Worm (Caenorhabditis elegans) whole organism, young adult: ENCODE results near the gene JC8.16.

ENCODE experiments used
- D2030.7 ChIP-seq: fragments of 200-800 bp; sonication (Bioruptor generic); IDR thresholded peaks from 2 replicates; pipeline ENCODE4 v1.3.6; 2022; ENCODE audit warnings: missing genetic modification reagents, missing genetic modification characterization, missing compliant biosample characterization
- F33H1.4 ChIP-seq: fragments of 200-800 bp; sonication (Bioruptor generic); IDR thresholded peaks from 2 replicates; pipeline ENCODE4 v1.3.6; 2022; ENCODE audit warnings: missing genetic modification reagents, missing genetic modification characterization, missing compliant biosample characterization
- F37B4.10 ChIP-seq: fragments of 200-800 bp; sonication (Bioruptor generic); IDR thresholded peaks from 2 replicates; pipeline ENCODE4 v1.3.6; 2022; ENCODE audit warnings: missing genetic modification characterization, missing compliant biosample characterization
- F49E8.2 ChIP-seq: sonication (generic microtip); optimal IDR thresholded peaks from 3 replicates; lab custom pipeline; 2017; ENCODE audit warnings: missing genetic modification characterization, mild to moderate bottlenecking, missing compliant biosample characterization, antibody characterized with exemption, moderate library complexity; ENCODE audit not compliant: insufficient read depth
- F57A8.1 ChIP-seq: fragments of 200-800 bp; sonication (Bioruptor generic); optimal IDR thresholded peaks from 2 replicates; lab custom pipeline; 2018; ENCODE audit warnings: mild to moderate bottlenecking, missing genetic modification characterization, moderate library complexity, missing compliant biosample characterization
- T07F8.4 ChIP-seq: sonication (generic microtip); optimal IDR thresholded peaks from 2 replicates; lab custom pipeline; 2016; ENCODE audit warnings: mild to moderate bottlenecking, missing genetic modification characterization, moderate library complexity, missing compliant biosample characterization
- Y79H2A.3 ChIP-seq: fragments of 200-800 bp; sonication (Bioruptor generic); conservative IDR thresholded peaks from 2 replicates; pipeline ENCODE4 v1.3.6; 2022; ENCODE audit warnings: missing genetic modification reagents, missing genetic modification characterization, missing compliant biosample characterization
- Y95B8A.8 ChIP-seq: fragments of 200-800 bp; sonication (Bioruptor generic); IDR thresholded peaks from 2 replicates; pipeline ENCODE4 v1.3.6; 2022; ENCODE audit warnings: missing genetic modification reagents, missing genetic modification characterization, missing compliant biosample characterization
- akir-1 ChIP-seq: fragments of 200-800 bp; sonication (Bioruptor generic); optimal IDR thresholded peaks from 2 replicates; lab custom pipeline; 2018; ENCODE audit warnings: mild to moderate bottlenecking, missing genetic modification characterization, moderate library complexity, missing compliant biosample characterization
- attf-3 ChIP-seq: fragments of 200-800 bp; sonication (Bioruptor generic); conservative IDR thresholded peaks from 2 replicates; pipeline ENCODE4 v1.3.6; 2022; ENCODE audit warnings: missing genetic modification reagents, missing genetic modification characterization, missing compliant biosample characterization
- attf-5 ChIP-seq: fragments of 200-800 bp; sonication (Bioruptor generic); optimal IDR thresholded peaks from 2 replicates; lab custom pipeline; 2018; ENCODE audit warnings: mild to moderate bottlenecking, missing genetic modification characterization, missing compliant biosample characterization
- bed-2 ChIP-seq: fragments of 200-800 bp; sonication (Bioruptor generic); IDR thresholded peaks from 2 replicates; pipeline ENCODE4 v1.3.6; 2022; ENCODE audit warnings: missing genetic modification reagents, missing genetic modification characterization, missing compliant biosample characterization
- ccch-3 ChIP-seq: fragments of 200-800 bp; sonication (Bioruptor generic); optimal IDR thresholded peaks from 2 replicates; lab custom pipeline; 2018; ENCODE audit warnings: mild to moderate bottlenecking, missing genetic modification characterization, missing compliant biosample characterization
- cebp-2 ChIP-seq: fragments of 200-800 bp; sonication (Bioruptor generic); IDR thresholded peaks from 2 replicates; pipeline ENCODE4 v1.3.6; 2022; ENCODE audit warnings: missing genetic modification characterization, missing compliant biosample characterization
- ceh-91 ChIP-seq: fragments of 200-800 bp; sonication (Bioruptor generic); IDR thresholded peaks from 2 replicates; pipeline ENCODE4 v1.3.6; 2022; ENCODE audit warnings: missing genetic modification reagents, missing genetic modification characterization, missing compliant biosample characterization
- dpff-1 ChIP-seq: sonication (generic microtip); optimal IDR thresholded peaks from 2 replicates; lab custom pipeline; 2017; ENCODE audit warnings: mild to moderate bottlenecking, missing genetic modification characterization, missing compliant biosample characterization
- dpl-1 ChIP-seq: fragments of 150-350 bp; optimal IDR thresholded peaks from 2 replicates; lab custom pipeline; 2014; ENCODE audit warnings: missing biosample characterization, missing genetic modification reagents, missing genetic modification characterization
- efl-1 ChIP-seq: fragments of 150-350 bp; optimal IDR thresholded peaks from 2 replicates; lab custom pipeline; 2014; ENCODE audit warnings: missing biosample characterization, missing genetic modification reagents, missing genetic modification characterization
- egrh-3 ChIP-seq: fragments of 200-800 bp; sonication (Bioruptor generic); IDR thresholded peaks from 2 replicates; pipeline ENCODE4 v1.3.6; 2022; ENCODE audit warnings: missing genetic modification reagents, missing genetic modification characterization, missing compliant biosample characterization
- ets-4 ChIP-seq: fragments of 200-800 bp; sonication (Bioruptor generic); optimal IDR thresholded peaks from 2 replicates; lab custom pipeline; 2018; ENCODE audit warnings: mild to moderate bottlenecking, missing genetic modification characterization, missing compliant biosample characterization
- gei-17 ChIP-seq: fragments of 200-800 bp; sonication (Bioruptor generic); optimal IDR thresholded peaks from 2 replicates; lab custom pipeline; 2018; ENCODE audit warnings: mild to moderate bottlenecking, missing genetic modification characterization, missing compliant biosample characterization
- hlh-26 ChIP-seq: fragments of 200-800 bp; sonication (Bioruptor generic); conservative IDR thresholded peaks from 2 replicates; pipeline ENCODE4 v1.3.6; 2022; ENCODE audit warnings: missing genetic modification reagents, missing genetic modification characterization, missing compliant biosample characterization
- hmg-1.2 ChIP-seq: fragments of 200-800 bp; sonication (Bioruptor generic); IDR thresholded peaks from 2 replicates; pipeline ENCODE4 v1.3.6; 2022; ENCODE audit warnings: missing genetic modification reagents, missing genetic modification characterization, missing compliant biosample characterization
- let-526 ChIP-seq: fragments of 200-800 bp; sonication (Bioruptor generic); IDR thresholded peaks from 2 replicates; pipeline ENCODE4 v1.3.6; 2022; ENCODE audit warnings: missing genetic modification reagents, missing genetic modification characterization, missing compliant biosample characterization
- lsl-1 ChIP-seq: fragments of 200-800 bp; sonication (Bioruptor generic); optimal IDR thresholded peaks from 2 replicates; lab custom pipeline; 2018; ENCODE audit warnings: mild to moderate bottlenecking, missing genetic modification characterization, moderate library complexity, missing compliant biosample characterization
- madf-10 ChIP-seq: sonication (generic microtip); optimal IDR thresholded peaks from 2 replicates; lab custom pipeline; 2016; ENCODE audit warnings: mild to moderate bottlenecking, missing genetic modification characterization, missing compliant biosample characterization
- madf-6 ChIP-seq: fragments of 200-800 bp; sonication (Bioruptor generic); IDR thresholded peaks from 2 replicates; pipeline ENCODE4 v1.3.6; 2022; ENCODE audit warnings: missing genetic modification reagents, missing genetic modification characterization, missing compliant biosample characterization
- nhr-27 ChIP-seq: fragments of 200-800 bp; sonication (Bioruptor generic); optimal IDR thresholded peaks from 2 replicates; lab custom pipeline; 2018; ENCODE audit warnings: mild to moderate bottlenecking, missing genetic modification characterization, moderate library complexity, missing compliant biosample characterization
- nhr-90 ChIP-seq: sonication (generic microtip); optimal IDR thresholded peaks from 2 replicates; lab custom pipeline; 2016; ENCODE audit warnings: missing genotype, mild to moderate bottlenecking, missing genetic modification characterization, missing compliant biosample characterization
- sea-2 ChIP-seq: fragments of 200-800 bp; sonication (Bioruptor generic); IDR thresholded peaks from 2 replicates; pipeline ENCODE4 v1.3.6; 2022; ENCODE audit warnings: missing genetic modification characterization, missing compliant biosample characterization
- snpc-1.1 ChIP-seq: sonication (generic microtip); optimal IDR thresholded peaks from 2 replicates; lab custom pipeline; 2017; ENCODE audit warnings: missing genetic modification characterization, mild to moderate bottlenecking, missing compliant biosample characterization, antibody characterized with exemption, moderate library complexity, missing genotype, missing genetic modification reagents; ENCODE audit not compliant: insufficient read depth
- snpc-4 ChIP-seq, 5 experiments: fragments of 150-350 bp in 1 of 5; sonication (generic microtip) in 4 of 5; optimal IDR thresholded peaks; 2 replicates each; lab custom pipeline; 2014 to 2018; ENCODE audit warnings: missing genetic modification characterization in 5 of 5, missing biosample characterization in 3 of 5, antibody characterized with exemption in 2 of 5, mild to moderate bottlenecking in 2 of 5, missing compliant biosample characterization in 2 of 5, missing genotype in 2 of 5, moderate library complexity in 2 of 5, missing genetic modification reagents in 1 of 5
- tbp1 ChIP-seq: fragments of 200-800 bp; sonication (Bioruptor generic); optimal IDR thresholded peaks from 2 replicates; lab custom pipeline; 2018; ENCODE audit warnings: mild to moderate bottlenecking, missing genetic modification characterization, missing compliant biosample characterization
- xnd-1 ChIP-seq: sonication (generic microtip); optimal IDR thresholded peaks from 2 replicates; lab custom pipeline; 2016; ENCODE audit warnings: missing genotype, missing genetic modification reagents, missing genetic modification characterization, missing compliant biosample characterization
- ztf-25 ChIP-seq: fragments of 200-800 bp; sonication (Bioruptor generic); IDR thresholded peaks from 2 replicates; pipeline ENCODE4 v1.3.6; 2022; ENCODE audit warnings: missing genetic modification reagents, missing genetic modification characterization, missing compliant biosample characterization
- ztf-28 ChIP-seq: fragments of 200-800 bp; sonication (Bioruptor generic); IDR thresholded peaks from 2 replicates; pipeline ENCODE4 v1.3.6; 2022; ENCODE audit warnings: missing genetic modification reagents, missing genetic modification characterization, missing compliant biosample characterization
- ztf-6 ChIP-seq: fragments of 200-800 bp; sonication (Bioruptor generic); IDR thresholded peaks from 2 replicates; pipeline ENCODE4 v1.3.6; 2022; ENCODE audit warnings: missing genetic modification reagents, missing genetic modification characterization, missing compliant biosample characterization

The JC8.16 gene

ce11 chrIV:13272494-13272893, 13.5 kb downstream of the JC8.16 start, which contains the start of gene unc-26:
TSS of gene unc-26 (minus strand) at chrIV:13272516.
- TF ChIP-seq F37B4.10 (GFP tag; lab: Robert Waterston, UW) = no peak
- no peak for TF ChIP-seq madf-6 (GFP tag; lab: Robert Waterston, UW)
- TF ChIP-seq hmg-1.2 (GFP tag; lab: Robert Waterston, UW) = peak; percentile 93
- TF ChIP-seq let-526 (GFP tag; lab: Robert Waterston, UW) = no peak
- no peak for TF ChIP-seq ztf-6 (GFP tag; lab: Robert Waterston, UW)
- no peak for TF ChIP-seq gei-17
- no peak for TF ChIP-seq ets-4

- TF ChIP-seq attf-5 (GFP tag; lab: Kevin White, UChicago) = no peak
- no peak for TF ChIP-seq Y79H2A.3
- no peak for TF ChIP-seq dpff-1 (tag; lab: Kevin White, UChicago)
- TF ChIP-seq bed-2 (GFP tag; lab: Robert Waterston, UW) = no peak
- TF ChIP-seq akir-1 (GFP tag; lab: Kevin White, UChicago) = no peak
- TF ChIP-seq Y95B8A.8 = no peak
- TF ChIP-seq madf-10 (tag; lab: Kevin White, UChicago) = no peak
- no peak for TF ChIP-seq ccch-3
- TF ChIP-seq nhr-27 (tag; lab: Kevin White, UChicago) = no peak
- no peak for TF ChIP-seq egrh-3
- TF ChIP-seq hlh-26 (GFP tag; lab: Robert Waterston, UW) = no peak
- TF ChIP-seq ztf-28 = no peak
- no peak for TF ChIP-seq F57A8.1 (GFP tag; lab: Kevin White, UChicago)
Observed at ce11 chrIV:13282778-13283177, 23.8 kb downstream of the JC8.16 start, which contains the start of gene cpsf-3. TSS of gene cpsf-3 (minus strand) at chrIV:13282878.

- TF ChIP-seq efl-1 = peak; percentile 21
- no peak for TF ChIP-seq attf-3 (GFP tag; lab: Robert Waterston, UW)
- TF ChIP-seq attf-5 (GFP tag; lab: Kevin White, UChicago) = peak; percentile 16
- no peak for TF ChIP-seq ztf-25 (GFP tag; lab: Robert Waterston, UW)
- TF ChIP-seq Y95B8A.8 = no peak
- TF ChIP-seq F37B4.10 (GFP tag; lab: Robert Waterston, UW) = no peak
- TF ChIP-seq sea-2 = no peak
- TF ChIP-seq hlh-26 (GFP tag; lab: Robert Waterston, UW) = no peak
- TF ChIP-seq cebp-2 (GFP tag; lab: Robert Waterston, UW) = 0 out of 2 replicates have a peak, but pooled peaks have one; percentile 51
Observed at ce11 chrIV:13289321-13289720, 30.3 kb downstream of the JC8.16 start, which contains the start of gene Y67H2A.10. TSS of gene Y67H2A.10 (minus strand) at chrIV:13289504.

ce11 chrIV:13290239-13290638, 31.3 kb downstream of the JC8.16 start:
- peak; percentile 77 for TF ChIP-seq F33H1.4 (GFP tag; lab: Robert Waterston, UW)
- peak; percentile 4 for TF ChIP-seq dpl-1 (GFP tag; lab: Kevin White, UChicago)
- peak; percentile 20 for TF ChIP-seq xnd-1
- TF ChIP-seq snpc-4 (GFP tag; optimal IDR thresholded peaks at IDR 0.05; lab: Kevin White, UChicago) = no peak
- peak in 1 of 4 experiments; percentile 43 for TF ChIP-seq snpc-4 (tag; optimal IDR thresholded peaks at IDR 0.05; lab: Kevin White, UChicago)
- TF ChIP-seq madf-6 (GFP tag; lab: Robert Waterston, UW) = peak; percentile 48; the same call in 1 of the 2 replicates
- peak; percentile 54 for TF ChIP-seq F49E8.2 (tag; lab: Kevin White, UChicago)
- no peak for TF ChIP-seq tbp1 (GFP tag; lab: Kevin White, UChicago)
- TF ChIP-seq lsl-1 (GFP tag; lab: Kevin White, UChicago) = peak; percentile 81
- 0 out of 2 replicates have a peak, but pooled peaks have one; percentile 24 for TF ChIP-seq ceh-91
- no peak for TF ChIP-seq hlh-26 (GFP tag; lab: Robert Waterston, UW)
- peak; percentile 50; the same call in 1 of the 2 replicates for TF ChIP-seq D2030.7
- no peak for TF ChIP-seq T07F8.4 (tag; lab: Kevin White, UChicago)
- TF ChIP-seq snpc-1.1 (tag; lab: Kevin White, UChicago) = no peak
- no peak for TF ChIP-seq nhr-90 (tag; lab: Kevin White, UChicago)
